Fruit fly (Drosophila melanogaster): Measurements from ENCODE around the gene CG43673.

DNA sequence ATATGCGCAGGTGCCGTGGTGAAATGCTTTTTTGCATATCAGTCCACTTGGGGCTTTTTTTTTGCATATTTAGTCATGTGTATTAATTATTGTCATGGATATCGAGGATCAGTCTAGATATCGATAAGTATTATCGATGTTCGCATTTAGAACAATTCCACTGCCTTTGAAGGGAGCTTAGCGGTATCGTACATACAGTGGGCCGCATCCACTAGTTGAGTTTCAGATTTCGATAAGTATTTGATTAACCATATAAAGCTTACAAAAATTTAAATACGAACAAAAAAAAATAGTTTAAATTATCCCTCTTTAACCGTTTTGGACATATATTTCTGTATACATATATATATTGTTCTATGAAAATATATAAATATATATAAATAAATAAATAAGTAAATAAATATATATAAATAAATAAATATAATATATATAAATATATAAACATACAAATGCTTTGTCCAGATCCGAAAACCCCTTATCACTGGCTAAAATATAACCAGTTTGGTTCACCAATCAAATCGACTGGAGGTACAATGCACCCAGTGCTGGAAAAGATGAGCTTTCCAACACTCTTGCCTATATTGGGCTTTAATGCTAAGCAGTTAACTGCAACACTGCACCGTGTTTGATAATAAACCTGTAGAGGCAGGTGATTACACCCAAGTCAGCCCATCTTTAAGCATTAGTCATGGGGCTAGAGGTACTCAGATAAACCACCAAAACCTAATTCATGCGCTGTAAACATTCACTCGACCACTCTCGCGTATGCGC, 24.1 kb downstream of the CG43673 start:
- TF ChIP-seq gro (GFP tag; optimal IDR thresholded peaks at IDR 0.05) (no peak), CG18599 (GFP tag; optimal IDR thresholded peaks at IDR 0.05) (peak; percentile 33), CG13775 (GFP tag; optimal IDR thresholded peaks at IDR 0.05) (peak; percentile 0), ham (GFP tag; IDR thresholded peaks at IDR 0.05) (no peak), CG14441 (GFP tag; IDR thresholded peaks at IDR 0.05) (no peak), CG12942 (GFP tag; optimal IDR thresholded peaks at IDR 0.05) (no peak), HLH4C (GFP tag; IDR thresholded peaks at IDR 0.05; ENCODE audit: partially characterized antibody) (peak; percentile 70), CG12299 (tag; optimal IDR thresholded peaks at IDR 0.05) (no peak), CG13123 (GFP tag; optimal IDR thresholded peaks at IDR 0.05) (no peak), CG32532 (GFP tag; IDR thresholded peaks at IDR 0.05) (no peak), CG4854 (GFP tag; optimal IDR thresholded peaks at IDR 0.05) (no peak), CG16813 (GFP tag; IDR thresholded peaks at IDR 0.05; ENCODE audit: partially characterized antibody) (peak; percentile 76), CG9437 (GFP tag; optimal IDR thresholded peaks at IDR 0.05) (no peak)
